Worm (Caenorhabditis elegans) whole organism, L2 larva: ENCODE data around the gene fbxa-127.

Source experiments
- alr-1 ChIP-seq: fragments of 150-350 bp; optimal IDR thresholded peaks from 2 replicates; lab custom pipeline; 2014; ENCODE audit warnings: missing biosample characterization, missing genetic modification characterization
- blmp-1 ChIP-seq: sonication (generic microtip); optimal IDR thresholded peaks from 2 replicates; lab custom pipeline; 2017; ENCODE audit warnings: missing genetic modification characterization, mild to moderate bottlenecking, missing compliant biosample characterization, antibody characterized with exemption, moderate library complexity; ENCODE audit not compliant: insufficient read depth
- ceh-82 ChIP-seq: fragments of 150-350 bp; optimal IDR thresholded peaks from 2 replicates; lab custom pipeline; 2014; ENCODE audit warnings: missing biosample characterization, missing genetic modification characterization
- elt-1 ChIP-seq: fragments of 150-350 bp; optimal IDR thresholded peaks from 2 replicates; lab custom pipeline; 2014; ENCODE audit warnings: missing biosample characterization, missing genetic modification characterization
- elt-3 ChIP-seq: sonication (generic microtip); optimal IDR thresholded peaks from 2 replicates; lab custom pipeline; 2017; ENCODE audit warnings: missing biosample characterization, missing genetic modification characterization
- lin-39 ChIP-seq: fragments of 150-350 bp; optimal IDR thresholded peaks from 2 replicates; lab custom pipeline; 2014; ENCODE audit warnings: missing biosample characterization, missing genetic modification reagents, missing genetic modification characterization
- nhr-10 ChIP-seq: sonication (generic microtip); optimal IDR thresholded peaks from 2 replicates; lab custom pipeline; 2017; ENCODE audit warnings: missing biosample characterization, missing genetic modification characterization
- nhr-237 ChIP-seq: fragments of 150-350 bp; optimal IDR thresholded peaks from 2 replicates; lab custom pipeline; 2014; ENCODE audit warnings: missing biosample characterization, missing genetic modification characterization
- peb-1 ChIP-seq: fragments of 150-350 bp; optimal IDR thresholded peaks from 2 replicates; lab custom pipeline; 2014; ENCODE audit warnings: missing biosample characterization, missing genetic modification characterization
- unc-39 ChIP-seq: fragments of 150-350 bp; optimal IDR thresholded peaks from 2 replicates; lab custom pipeline; 2014; ENCODE audit warnings: missing biosample characterization, missing genetic modification characterization
- unc-62 ChIP-seq: fragments of 150-350 bp; optimal IDR thresholded peaks from 2 replicates; lab custom pipeline; 2014; ENCODE audit warnings: missing biosample characterization, missing genetic modification reagents, missing genetic modification characterization
- ztf-4 ChIP-seq: fragments of 150-350 bp; optimal IDR thresholded peaks from 2 replicates; lab custom pipeline; 2014; ENCODE audit warnings: missing biosample characterization, missing genetic modification characterization

DNA sequence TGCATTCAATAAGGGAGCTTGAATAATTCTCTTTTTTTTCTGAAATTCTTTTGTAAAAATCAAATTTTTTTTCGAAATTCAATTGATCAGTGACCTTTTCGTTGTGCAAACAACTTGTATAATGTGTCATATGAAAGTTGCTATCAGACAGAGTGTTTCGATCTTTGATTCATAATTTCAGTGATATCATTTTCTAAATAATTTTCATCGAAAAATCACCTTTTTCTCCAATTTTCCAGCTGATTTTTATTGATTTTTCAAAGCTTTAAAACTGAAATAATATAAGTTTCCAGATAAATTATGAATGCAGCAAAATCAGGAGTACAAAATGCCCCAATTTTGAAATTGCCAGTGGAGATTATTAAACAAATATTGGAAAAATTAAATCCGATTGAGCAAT lies at the start of gene fbxa-127:
- TF ChIP-seq nhr-237 (tag; lab: Kevin White, UChicago), result no peak
- no peak for TF ChIP-seq unc-39 (tag; lab: Kevin White, UChicago)
- TF ChIP-seq ceh-82 (tag; lab: Kevin White, UChicago), result no peak
- no peak for TF ChIP-seq alr-1
- TF ChIP-seq elt-3 (tag; lab: Kevin White, UChicago), result no peak
- TF ChIP-seq elt-1 (tag; lab: Kevin White, UChicago), result no peak
- TF ChIP-seq nhr-10 (tag; lab: Kevin White, UChicago), result no peak
- no peak for TF ChIP-seq unc-62 (GFP tag; lab: Kevin White, UChicago)
- no peak for TF ChIP-seq ztf-4 (tag; lab: Kevin White, UChicago)
- no peak for TF ChIP-seq blmp-1 (tag; lab: Kevin White, UChicago)
- TF ChIP-seq peb-1 (tag; lab: Kevin White, UChicago), result no peak
- no peak for TF ChIP-seq lin-39 (tag; lab: Kevin White, UChicago)
